Worm (Caenorhabditis elegans): Measurements from ENCODE around the gene hrde-1.

- no peak for TF ChIP-seq fos-1 (tag; optimal IDR thresholded peaks at IDR 0.05)
- no peak for TF ChIP-seq lin-14 (GFP tag; optimal IDR thresholded peaks at IDR 0.05)
- no peak for TF ChIP-seq nhr-19 (GFP tag; conservative IDR thresholded peaks at IDR 0.05)
- no peak for TF ChIP-seq nhr-77 (tag; optimal IDR thresholded peaks at IDR 0.05)
- no peak for TF ChIP-seq unc-62 (GFP tag; optimal IDR thresholded peaks at IDR 0.05)
- TF ChIP-seq ama-1 (optimal IDR thresholded peaks at IDR 0.05), result no peak
- TF ChIP-seq efl-3 (GFP tag; optimal IDR thresholded peaks at IDR 0.05), result no peak
- TF ChIP-seq rnt-1 (tag; optimal IDR thresholded peaks at IDR 0.05), result no peak
- no peak for TF ChIP-seq ces-1 (GFP tag; optimal IDR thresholded peaks at IDR 0.05)
- TF ChIP-seq unc-130 (tag; optimal IDR thresholded peaks at IDR 0.05), result no peak
- no peak for TF ChIP-seq snpc-4 (tag; optimal IDR thresholded peaks at IDR 0.05)
- TF ChIP-seq fkh-10 (GFP tag; optimal IDR thresholded peaks at IDR 0.05), result no peak
Observed at ce11 chrIII:4205751-4206327, 29.9 kb upstream of the hrde-1 start, which contains the start of gene R74.8.

Measured in whole organism, L1 larva.